Worm (Caenorhabditis elegans) whole organism, mixed stage, embryonic: ENCODE measurements around the gene C36A4.10.

ENCODE experiments used
- M03D4.4 ChIP-seq: sonication (generic microtip); optimal IDR thresholded peaks from 2 replicates; lab custom pipeline; 2017; ENCODE audit warnings: mild to moderate bottlenecking, missing genetic modification characterization, missing compliant biosample characterization
- bed-3 ChIP-seq: fragments of 200-800 bp; sonication (Bioruptor generic); optimal IDR thresholded peaks from 3 replicates; lab custom pipeline; 2018; ENCODE audit warnings: mild to moderate bottlenecking, missing genetic modification characterization, moderate library complexity, missing compliant biosample characterization
- blmp-1 ChIP-seq: fragments of 150-350 bp; optimal IDR thresholded peaks from 2 replicates; lab custom pipeline; 2014; ENCODE audit warnings: missing biosample characterization, missing genetic modification characterization
- ceh-39 ChIP-seq: fragments of 150-350 bp; optimal IDR thresholded peaks from 2 replicates; lab custom pipeline; 2014; ENCODE audit warnings: missing biosample characterization, missing genetic modification characterization
- ceh-43 ChIP-seq: fragments of 200-800 bp; sonication (Bioruptor generic); optimal IDR thresholded peaks from 2 replicates; lab custom pipeline; 2018; ENCODE audit warnings: mild to moderate bottlenecking, missing genetic modification characterization, moderate library complexity, missing compliant biosample characterization
- ceh-83 ChIP-seq: fragments of 200-800 bp; sonication (Bioruptor generic); optimal IDR thresholded peaks from 2 replicates; lab custom pipeline; 2018; ENCODE audit warnings: mild to moderate bottlenecking, missing genetic modification characterization, missing compliant biosample characterization
- ces-1 ChIP-seq: fragments of 150-350 bp; optimal IDR thresholded peaks from 2 replicates; lab custom pipeline; 2014; ENCODE audit warnings: missing biosample characterization, missing genetic modification reagents, missing genetic modification characterization
- cnd-1 ChIP-seq: fragments of 200-800 bp; sonication (Bioruptor generic); optimal IDR thresholded peaks from 2 replicates; lab custom pipeline; 2018; ENCODE audit warnings: mild to moderate bottlenecking, missing genetic modification characterization, missing compliant biosample characterization
- drap-1 ChIP-seq: fragments of 200-800 bp; sonication (Bioruptor generic); optimal IDR thresholded peaks from 3 replicates; lab custom pipeline; 2018; ENCODE audit warnings: mild to moderate bottlenecking, missing genetic modification characterization, missing compliant biosample characterization
- elt-1 ChIP-seq: sonication (generic microtip); optimal IDR thresholded peaks from 2 replicates; lab custom pipeline; 2017; ENCODE audit warnings: missing genetic modification characterization, mild to moderate bottlenecking, missing compliant biosample characterization, antibody characterized with exemption, moderate library complexity, borderline replicate concordance; ENCODE audit not compliant: insufficient read depth
- elt-3 ChIP-seq: fragments of 150-350 bp; optimal IDR thresholded peaks from 2 replicates; lab custom pipeline; 2014; ENCODE audit warnings: missing biosample characterization, missing genetic modification characterization
- flh-1 ChIP-seq: fragments of 200-800 bp; sonication (Bioruptor generic); optimal IDR thresholded peaks from 2 replicates; lab custom pipeline; 2018; ENCODE audit warnings: mild to moderate bottlenecking, missing genetic modification characterization, moderate library complexity, missing compliant biosample characterization
- ham-2 ChIP-seq: fragments of 200-800 bp; sonication (Bioruptor generic); optimal IDR thresholded peaks from 2 replicates; lab custom pipeline; 2018; ENCODE audit warnings: mild to moderate bottlenecking, missing genetic modification characterization, missing compliant biosample characterization
- lin-13 ChIP-seq: fragments of 150-350 bp; optimal IDR thresholded peaks from 2 replicates; lab custom pipeline; 2014; ENCODE audit warnings: missing biosample characterization, missing genetic modification characterization
- lin-32 ChIP-seq: fragments of 200-800 bp; sonication (Bioruptor generic); optimal IDR thresholded peaks from 2 replicates; lab custom pipeline; 2018; ENCODE audit warnings: mild to moderate bottlenecking, missing genetic modification characterization, missing compliant biosample characterization
- lsy-2 ChIP-seq: fragments of 150-350 bp; optimal IDR thresholded peaks from 2 replicates; lab custom pipeline; 2014; ENCODE audit warnings: missing biosample characterization, missing genetic modification characterization
- mab-5 ChIP-seq: fragments of 150-350 bp; optimal IDR thresholded peaks from 2 replicates; lab custom pipeline; 2014; ENCODE audit warnings: missing biosample characterization, missing genetic modification characterization
- mep-1 ChIP-seq: fragments of 150-350 bp; optimal IDR thresholded peaks from 2 replicates; lab custom pipeline; 2017; ENCODE audit warnings: missing biosample characterization, missing genetic modification reagents, missing genetic modification characterization, inconsistent platforms
- mls-2 ChIP-seq: sonication (generic microtip); optimal IDR thresholded peaks from 2 replicates; lab custom pipeline; 2016; ENCODE audit warnings: mild to moderate bottlenecking, missing genetic modification characterization, moderate library complexity, missing compliant biosample characterization
- nhr-12 ChIP-seq: fragments of 150-350 bp; optimal IDR thresholded peaks from 2 replicates; lab custom pipeline; 2014; ENCODE audit warnings: missing biosample characterization, missing genetic modification characterization
- nhr-2 ChIP-seq: fragments of 150-350 bp; optimal IDR thresholded peaks from 2 replicates; lab custom pipeline; 2014; ENCODE audit warnings: missing biosample characterization, missing genetic modification characterization
- nhr-237 ChIP-seq: fragments of 150-350 bp; optimal IDR thresholded peaks from 2 replicates; lab custom pipeline; 2014; ENCODE audit warnings: missing biosample characterization, missing genetic modification characterization
- nhr-76 ChIP-seq: sonication (generic microtip); optimal IDR thresholded peaks from 2 replicates; lab custom pipeline; 2017; ENCODE audit warnings: missing biosample characterization, missing genetic modification characterization
- pha-4 ChIP-seq: fragments of 150-350 bp; optimal IDR thresholded peaks from 2 replicates; lab custom pipeline; 2018; ENCODE audit warnings: missing biosample characterization, missing genetic modification reagents, missing genetic modification characterization
- sem-2 ChIP-seq: fragments of 200-800 bp; sonication (Bioruptor generic); optimal IDR thresholded peaks from 2 replicates; lab custom pipeline; 2018; ENCODE audit warnings: mild to moderate bottlenecking, missing genetic modification characterization, missing compliant biosample characterization
- snpc-4 ChIP-seq: fragments of 150-350 bp; optimal IDR thresholded peaks from 2 replicates; lab custom pipeline; 2014; ENCODE audit warnings: missing biosample characterization, missing genetic modification characterization
- sptf-1 ChIP-seq: sonication (generic microtip); optimal IDR thresholded peaks from 2 replicates; lab custom pipeline; 2017; ENCODE audit warnings: mild to moderate bottlenecking, missing genetic modification characterization, moderate library complexity, missing compliant biosample characterization
- tbx-8 ChIP-seq: fragments of 200-800 bp; sonication (Bioruptor generic); optimal IDR thresholded peaks from 2 replicates; lab custom pipeline; 2018; ENCODE audit warnings: mild to moderate bottlenecking, missing genetic modification characterization, moderate library complexity, missing compliant biosample characterization
- unc-120 ChIP-seq: sonication (generic microtip); optimal IDR thresholded peaks from 2 replicates; lab custom pipeline; 2017; ENCODE audit warnings: missing genetic modification characterization, missing compliant biosample characterization; ENCODE audit not compliant: poor library complexity, severe bottlenecking
- unc-39 ChIP-seq: fragments of 150-350 bp; optimal IDR thresholded peaks from 2 replicates; lab custom pipeline; 2014; ENCODE audit warnings: missing biosample characterization, missing genetic modification characterization
- unc-62 ChIP-seq: fragments of 150-350 bp; optimal IDR thresholded peaks from 2 replicates; lab custom pipeline; 2014; ENCODE audit warnings: missing biosample characterization, missing genetic modification reagents, missing genetic modification characterization
- zip-8 ChIP-seq: fragments of 150-350 bp; optimal IDR thresholded peaks from 2 replicates; lab custom pipeline; 2014; ENCODE audit warnings: missing biosample characterization, missing genetic modification characterization
- ztf-11 ChIP-seq: fragments of 150-350 bp; optimal IDR thresholded peaks from 2 replicates; lab custom pipeline; 2014; ENCODE audit warnings: missing biosample characterization, missing genetic modification characterization

Gene C36A4.10

ce11 chrIII:3795933-3796332, 35.3 kb downstream of the C36A4.10 start:
- no peak for TF ChIP-seq unc-62 (GFP tag; lab: Kevin White, UChicago)
- no peak for TF ChIP-seq bed-3 (GFP tag; lab: Kevin White, UChicago)
- TF ChIP-seq ceh-39 (tag; lab: Kevin White, UChicago) = no peak
- no peak for TF ChIP-seq mep-1
- no peak for TF ChIP-seq cnd-1
- TF ChIP-seq elt-3 = no peak
- TF ChIP-seq nhr-2 (tag; lab: Kevin White, UChicago) = no peak
- no peak for TF ChIP-seq lin-13 (tag; lab: Kevin White, UChicago)
- TF ChIP-seq nhr-237 = no peak
- TF ChIP-seq zip-8 (tag; lab: Kevin White, UChicago) = no peak
- TF ChIP-seq nhr-12 = no peak
- no peak for TF ChIP-seq lsy-2 (tag; lab: Kevin White, UChicago)
- TF ChIP-seq ztf-11 = no peak
- TF ChIP-seq drap-1 = no peak
- no peak for TF ChIP-seq unc-120 (tag; lab: Kevin White, UChicago)
- no peak for TF ChIP-seq elt-1 (tag; lab: Kevin White, UChicago)
- no peak for TF ChIP-seq ceh-83 (GFP tag; lab: Kevin White, UChicago)
- TF ChIP-seq mab-5 (tag; lab: Kevin White, UChicago) = no peak

ce11 chrIII:3790855-3791254, 40.4 kb downstream of the C36A4.10 start:
- TF ChIP-seq ceh-83 (GFP tag; lab: Kevin White, UChicago) (no peak), nhr-12 (no peak), sptf-1 (tag; lab: Kevin White, UChicago) (no peak), M03D4.4 (tag; lab: Kevin White, UChicago) (no peak), snpc-4 (tag; lab: Kevin White, UChicago) (no peak), unc-39 (no peak), cnd-1 (no peak), ztf-11 (no peak), elt-3 (no peak), nhr-237 (no peak), lin-32 (GFP tag; lab: Kevin White, UChicago) (no peak), unc-120 (tag; lab: Kevin White, UChicago) (no peak), ham-2 (GFP tag; lab: Kevin White, UChicago) (no peak), ces-1 (GFP tag; lab: Kevin White, UChicago) (no peak), drap-1 (no peak), nhr-2 (tag; lab: Kevin White, UChicago) (no peak), elt-1 (tag; lab: Kevin White, UChicago) (no peak)

- TF ChIP-seq lin-13 (tag; lab: Kevin White, UChicago) (no peak), sem-2 (GFP tag; lab: Kevin White, UChicago) (no peak), ceh-83 (GFP tag; lab: Kevin White, UChicago) (peak; percentile 20), ceh-43 (GFP tag; lab: Kevin White, UChicago) (peak; percentile 65), elt-1 (tag; lab: Kevin White, UChicago) (no peak), nhr-76 (no peak), lin-32 (GFP tag; lab: Kevin White, UChicago) (no peak), mep-1 (no peak), nhr-2 (tag; lab: Kevin White, UChicago) (no peak), flh-1 (no peak), ztf-11 (no peak), sptf-1 (tag; lab: Kevin White, UChicago) (no peak), nhr-12 (no peak), unc-120 (tag; lab: Kevin White, UChicago) (no peak), mls-2 (peak; percentile 24), M03D4.4 (tag; lab: Kevin White, UChicago) (no peak), lsy-2 (tag; lab: Kevin White, UChicago) (no peak), pha-4 (tag; lab: Kevin White, UChicago) (no peak), drap-1 (no peak), unc-62 (GFP tag; lab: Kevin White, UChicago) (no peak), ces-1 (GFP tag; lab: Kevin White, UChicago) (peak; percentile 99), unc-39 (peak; percentile 11), elt-3 (peak; percentile 25), nhr-237 (no peak), mab-5 (tag; lab: Kevin White, UChicago) (no peak), blmp-1 (tag; lab: Kevin White, UChicago) (no peak), tbx-8 (GFP tag; lab: Kevin White, UChicago) (no peak), cnd-1 (no peak)
These were observed 41.5 kb downstream of the C36A4.10 start for ce11 chrIII:3789688-3790371.
